Worm (Caenorhabditis elegans) whole organism, L3 larva: ENCODE measurements around the gene trx-3.

Source experiments
- aly-2 ChIP-seq: fragments of 150-350 bp; optimal IDR thresholded peaks from 2 replicates; lab custom pipeline; 2014; ENCODE audit warnings: missing biosample characterization, missing genetic modification characterization
- ceh-82 ChIP-seq: fragments of 150-350 bp; optimal IDR thresholded peaks from 2 replicates; lab custom pipeline; 2014; ENCODE audit warnings: missing biosample characterization, missing genetic modification characterization
- lin-15B ChIP-seq: fragments of 150-350 bp; optimal IDR thresholded peaks from 2 replicates; lab custom pipeline; 2014; ENCODE audit warnings: missing biosample characterization, missing genetic modification characterization
- nhr-12 ChIP-seq: fragments of 150-350 bp; optimal IDR thresholded peaks from 2 replicates; lab custom pipeline; 2014; ENCODE audit warnings: missing biosample characterization, missing genetic modification characterization
- nhr-23 ChIP-seq: fragments of 150-350 bp; optimal IDR thresholded peaks from 2 replicates; lab custom pipeline; 2014; ENCODE audit warnings: missing biosample characterization, missing genetic modification reagents, missing genetic modification characterization
- tbx-2 ChIP-seq: sonication (generic microtip); optimal IDR thresholded peaks from 2 replicates; lab custom pipeline; 2016; ENCODE audit warnings: mild to moderate bottlenecking, missing genetic modification characterization, missing compliant biosample characterization

- TF ChIP-seq aly-2 (tag; lab: Kevin White, UChicago), result no peak
- no peak for TF ChIP-seq ceh-82
- no peak for TF ChIP-seq tbx-2 (tag; lab: Kevin White, UChicago)
- no peak for TF ChIP-seq nhr-12 (tag; lab: Kevin White, UChicago)
- no peak for TF ChIP-seq lin-15B
- no peak for TF ChIP-seq nhr-23 (tag; lab: Kevin White, UChicago)
Observed at ce11 chrIV:4519714-4520113, 32.9 kb downstream of the trx-3 start.
